2 fruit fly cellular contexts compared by ENCODE assay signal in the genomic region with DNA sequence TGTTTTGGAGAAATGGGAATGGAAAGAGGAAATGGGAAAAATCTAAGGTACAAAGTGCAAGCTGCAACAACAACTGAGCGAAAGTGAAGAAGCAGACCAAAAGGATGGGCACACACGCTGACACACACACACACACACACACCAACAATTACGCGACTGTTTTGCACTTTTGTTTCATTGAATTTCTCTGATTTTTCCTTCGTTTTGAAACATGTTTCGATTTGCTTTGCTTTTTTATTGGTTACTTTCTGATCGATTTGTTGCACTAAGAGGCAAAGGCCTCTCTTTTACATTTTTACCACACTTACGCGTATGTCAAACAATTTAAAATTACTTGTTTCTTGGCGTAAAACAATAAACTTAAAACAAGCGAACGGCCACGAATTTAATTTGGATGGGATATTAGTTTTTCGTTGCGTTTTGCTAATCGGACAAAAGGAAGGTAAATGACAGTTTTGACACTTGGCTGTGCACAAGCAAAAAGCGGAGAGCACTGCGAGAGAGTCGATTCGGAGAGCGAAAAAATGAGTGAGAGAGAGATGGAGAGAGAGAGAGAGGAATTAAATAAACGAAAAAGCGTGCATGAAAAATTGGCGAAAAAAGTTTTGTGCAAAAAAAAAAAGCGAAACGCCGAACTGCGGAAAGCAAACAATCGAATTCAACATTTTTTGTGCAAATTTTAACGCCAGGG.
TF ChIP-seq lines count a peak whose summit lies in the region.

No protein-coding gene starts in this region.

TF ChIP-seq in whole organism, embryonic, 481 proteins besides CTCF, POLR2A, EP300 and RAD21 (continued from another document and continues in another):
- TF ChIP-seq abd-A (tag; optimal IDR thresholded peaks at IDR 0.05; lab: Kevin White, UChicago) = no peak
- TF ChIP-seq CG2875 (GFP tag; optimal IDR thresholded peaks at IDR 0.05; lab: Kevin White, UChicago) = no peak
- TF ChIP-seq pnt (GFP tag; optimal IDR thresholded peaks at IDR 0.05; lab: Kevin White, UChicago) = no peak
- no peak for TF ChIP-seq dm (GFP tag; optimal IDR thresholded peaks at IDR 0.05; lab: Kevin White, UChicago)
- TF ChIP-seq Meics (GFP tag; optimal IDR thresholded peaks at IDR 0.05; lab: Kevin White, UChicago) = no peak
- TF ChIP-seq CG32532 (GFP tag; IDR thresholded peaks at IDR 0.05; lab: Robert Waterston, UW) = no peak
- TF ChIP-seq cato (GFP tag; optimal IDR thresholded peaks at IDR 0.05; lab: Kevin White, UChicago; ENCODE audit: borderline replicate concordance) = no peak
- no peak for TF ChIP-seq gro (GFP tag; optimal IDR thresholded peaks at IDR 0.05; lab: Kevin White, UChicago)
- no peak for TF ChIP-seq Aef1 (GFP tag; IDR thresholded peaks at IDR 0.05; lab: Robert Waterston, UW)
- no peak for TF ChIP-seq CG7963 (GFP tag; IDR thresholded peaks at IDR 0.05; lab: Robert Waterston, UW; ENCODE audit: partially characterized antibody)
- TF ChIP-seq B-H2 (GFP tag; optimal IDR thresholded peaks at IDR 0.05; lab: Kevin White, UChicago) = no peak
- TF ChIP-seq schlank (tag; optimal IDR thresholded peaks at IDR 0.05; lab: Kevin White, UChicago) = no peak
- TF ChIP-seq ara (GFP tag; IDR thresholded peaks at IDR 0.05; lab: Robert Waterston, UW) = no peak
- TF ChIP-seq fru (optimal IDR thresholded peaks at IDR 0.05; lab: Kevin White, UChicago) = no peak
- no peak for TF ChIP-seq CG30403 (GFP tag; optimal IDR thresholded peaks at IDR 0.05; lab: Kevin White, UChicago)
- no peak for TF ChIP-seq Hr39 (optimal IDR thresholded peaks at IDR 0.05; lab: Kevin White, UChicago)
- no peak for TF ChIP-seq CG7839 (tag; optimal IDR thresholded peaks at IDR 0.05; lab: Kevin White, UChicago)
- no peak for TF ChIP-seq CG18262 (tag; optimal IDR thresholded peaks at IDR 0.05; lab: Kevin White, UChicago)
- TF ChIP-seq CG14710 (tag; optimal IDR thresholded peaks at IDR 0.05; lab: Kevin White, UChicago) = no peak
- no peak for TF ChIP-seq CG8944 (GFP tag; optimal IDR thresholded peaks at IDR 0.05; lab: Kevin White, UChicago)
- TF ChIP-seq Sry-δ (GFP tag; optimal IDR thresholded peaks at IDR 0.05; lab: Kevin White, UChicago) = no peak
- no peak for TF ChIP-seq Hr51 (GFP tag; optimal IDR thresholded peaks at IDR 0.05; lab: Kevin White, UChicago)
- no peak for TF ChIP-seq MTF-1 (GFP tag; optimal IDR thresholded peaks at IDR 0.05; lab: Kevin White, UChicago; ENCODE audit: borderline replicate concordance)
- no peak for TF ChIP-seq Lpt (GFP tag; optimal IDR thresholded peaks at IDR 0.05; lab: Kevin White, UChicago)
- no peak for TF ChIP-seq NFAT (GFP tag; IDR thresholded peaks at IDR 0.05; lab: Robert Waterston, UW)
- TF ChIP-seq ap (GFP tag; IDR thresholded peaks at IDR 0.05; lab: Robert Waterston, UW) = no peak
- TF ChIP-seq CG14441 (GFP tag; IDR thresholded peaks at IDR 0.05; lab: Robert Waterston, UW) = no peak
- no peak for TF ChIP-seq CG6654 (GFP tag; optimal IDR thresholded peaks at IDR 0.05; lab: Kevin White, UChicago)
- no peak for TF ChIP-seq CG1602 (GFP tag; optimal IDR thresholded peaks at IDR 0.05; lab: Kevin White, UChicago)
- TF ChIP-seq usp (GFP tag; optimal IDR thresholded peaks at IDR 0.05; lab: Kevin White, UChicago) = no peak
- TF ChIP-seq CG15011 (GFP tag; optimal IDR thresholded peaks at IDR 0.05; lab: Kevin White, UChicago) = no peak
- no peak for TF ChIP-seq CG6765 (GFP tag; optimal IDR thresholded peaks at IDR 0.05; lab: Kevin White, UChicago)
- TF ChIP-seq sug (tag; optimal IDR thresholded peaks at IDR 0.05; lab: Kevin White, UChicago) = no peak
- no peak for TF ChIP-seq CG2129 (GFP tag; IDR thresholded peaks at IDR 0.05; lab: Robert Waterston, UW; ENCODE audit: partially characterized antibody)
- no peak for TF ChIP-seq ATbp (GFP tag; optimal IDR thresholded peaks at IDR 0.05; lab: Kevin White, UChicago)
- TF ChIP-seq CG12155 (GFP tag; optimal IDR thresholded peaks at IDR 0.05; lab: Kevin White, UChicago) = no peak
- peak; percentile 22 for TF ChIP-seq CG12391 (tag; optimal IDR thresholded peaks at IDR 0.05; lab: Kevin White, UChicago)
- TF ChIP-seq pita (GFP tag; optimal IDR thresholded peaks at IDR 0.05; lab: Kevin White, UChicago) = no peak
- TF ChIP-seq CG1233 (GFP tag; optimal IDR thresholded peaks at IDR 0.05; lab: Kevin White, UChicago) = no peak
- no peak for TF ChIP-seq her (GFP tag; optimal IDR thresholded peaks at IDR 0.05; lab: Kevin White, UChicago)
- no peak for TF ChIP-seq Camta (GFP tag; optimal IDR thresholded peaks at IDR 0.05; lab: Kevin White, UChicago)
- TF ChIP-seq CG4360 (GFP tag; IDR thresholded peaks at IDR 0.05; lab: Robert Waterston, UW) = peak; percentile 57
- TF ChIP-seq Awh (GFP tag; IDR thresholded peaks at IDR 0.05; lab: Robert Waterston, UW) = no peak
- no peak for TF ChIP-seq Atf3 (GFP tag; optimal IDR thresholded peaks at IDR 0.05; lab: Kevin White, UChicago)
- TF ChIP-seq Elba2 (GFP tag; optimal IDR thresholded peaks at IDR 0.05; lab: Kevin White, UChicago) = no peak
- TF ChIP-seq CG34422 (GFP tag; IDR thresholded peaks at IDR 0.05; lab: Robert Waterston, UW) = no peak
- no peak for TF ChIP-seq CG17912 (GFP tag; optimal IDR thresholded peaks at IDR 0.05; lab: Kevin White, UChicago)
- no peak for TF ChIP-seq BtbVII (GFP tag; optimal IDR thresholded peaks at IDR 0.05; lab: Kevin White, UChicago)
- peak; percentile 8 for TF ChIP-seq caup (GFP tag; optimal IDR thresholded peaks at IDR 0.05; lab: Kevin White, UChicago; ENCODE audit: severe bottlenecking)
- no peak for TF ChIP-seq CG16779 (GFP tag; IDR thresholded peaks at IDR 0.05; lab: Robert Waterston, UW)
- TF ChIP-seq eve (GFP tag; optimal IDR thresholded peaks at IDR 0.05; lab: Kevin White, UChicago) = peak in 1 of 2 experiments; percentile 63
- TF ChIP-seq yki (optimal IDR thresholded peaks at IDR 0.05; lab: Kevin White, UChicago) = peak; percentile 96
- TF ChIP-seq CG9437 (GFP tag; optimal IDR thresholded peaks at IDR 0.05; lab: Kevin White, UChicago) = no peak
- no peak for TF ChIP-seq CG3281 (GFP tag; optimal IDR thresholded peaks at IDR 0.05; lab: Kevin White, UChicago)
- no peak for TF ChIP-seq crp (GFP tag; optimal IDR thresholded peaks at IDR 0.05; lab: Kevin White, UChicago)
- TF ChIP-seq CG11504 (tag; optimal IDR thresholded peaks at IDR 0.05; lab: Kevin White, UChicago) = no peak
- no peak for TF ChIP-seq CG3995 (GFP tag; optimal IDR thresholded peaks at IDR 0.05; lab: Kevin White, UChicago)
- peak; percentile 53; the same call in 1 of the 4 replicates for TF ChIP-seq chinmo (GFP tag; IDR thresholded peaks at IDR 0.05; lab: Robert Waterston, UW; ENCODE audit: partially characterized antibody)
- peak; percentile 23 for TF ChIP-seq CG8924 (tag; optimal IDR thresholded peaks at IDR 0.05; lab: Kevin White, UChicago)
- TF ChIP-seq jing (GFP tag; optimal IDR thresholded peaks at IDR 0.05; lab: Kevin White, UChicago) = no peak
- no peak for TF ChIP-seq CG31441 (GFP tag; IDR thresholded peaks at IDR 0.05; lab: Robert Waterston, UW)
- TF ChIP-seq ac (GFP tag; optimal IDR thresholded peaks at IDR 0.05; lab: Kevin White, UChicago) = no peak
- TF ChIP-seq Dll (GFP tag; IDR thresholded peaks at IDR 0.05; lab: Robert Waterston, UW; ENCODE audit: partially characterized antibody) = peak; percentile 31; the same call in 1 of the 4 replicates
- no peak for TF ChIP-seq CG12219 (GFP tag; optimal IDR thresholded peaks at IDR 0.05; lab: Kevin White, UChicago)

TF ChIP-seq in whole organism, prepupa, 60 proteins besides CTCF, POLR2A, EP300 and RAD21 (continued from another document):
- TF ChIP-seq fd59A (GFP tag; optimal IDR thresholded peaks at IDR 0.05; lab: Kevin White, UChicago) = no peak
- peak; percentile 32 for TF ChIP-seq Lpt (GFP tag; optimal IDR thresholded peaks at IDR 0.05; lab: Kevin White, UChicago)
- TF ChIP-seq Ets96B (tag; optimal IDR thresholded peaks at IDR 0.05; lab: Kevin White, UChicago) = no peak
- peak; percentile 3 for TF ChIP-seq esn (GFP tag; optimal IDR thresholded peaks at IDR 0.05; lab: Kevin White, UChicago)
- no peak for TF ChIP-seq Eip75B (GFP tag; optimal IDR thresholded peaks at IDR 0.05; lab: Kevin White, UChicago)
- TF ChIP-seq CG16779 (tag; optimal IDR thresholded peaks at IDR 0.05; lab: Kevin White, UChicago) = no peak
- TF ChIP-seq salr (GFP tag; optimal IDR thresholded peaks at IDR 0.05; lab: Kevin White, UChicago) = peak in 1 of 2 experiments; percentile 30
- TF ChIP-seq Sox102F (GFP tag; optimal IDR thresholded peaks at IDR 0.05; lab: Kevin White, UChicago) = peak; percentile 16
- peak in 1 of 2 experiments; percentile 25 for TF ChIP-seq ss (GFP tag; optimal IDR thresholded peaks at IDR 0.05; lab: Kevin White, UChicago)
- peak; percentile 57 for TF ChIP-seq CG6276 (GFP tag; optimal IDR thresholded peaks at IDR 0.05; lab: Kevin White, UChicago)
- peak; percentile 17 for TF ChIP-seq CG3919 (GFP tag; optimal IDR thresholded peaks at IDR 0.05; lab: Kevin White, UChicago)
- no peak for TF ChIP-seq Blimp-1 (GFP tag; optimal IDR thresholded peaks at IDR 0.05; lab: Kevin White, UChicago)
